Fruit fly (Drosophila melanogaster): Measurements from ENCODE around the gene CG33947.

- TF ChIP-seq CG8478 (optimal IDR thresholded peaks at IDR 0.05) (no peak), CTCF (optimal IDR thresholded peaks at IDR 0.05) (no peak)
These were observed 43.5 kb upstream of the CG33947 start for dm6 chr3L:11052760-11053259.
